Fruit fly (Drosophila melanogaster) whole organism, prepupa: ENCODE measurements around the gene CG14186.

Experiments
- CG11762 ChIP-seq: fragments of 200-800 bp; sonication (Bioruptor generic); optimal IDR thresholded peaks from 3 replicates; lab custom pipeline; 2016; ENCODE audit warnings: missing biosample characterization, missing genetic modification characterization; ENCODE audit not compliant: insufficient read depth
- CG15336 ChIP-seq: fragments of 200-800 bp; sonication (Bioruptor generic); IDR thresholded peaks from 2 replicates; pipeline ENCODE4 v1.3.6; 2022; ENCODE audit warnings: missing biosample characterization, missing genetic modification characterization
- CG4318 ChIP-seq: fragments of 200-800 bp; sonication (Bioruptor generic); optimal IDR thresholded peaks from 3 replicates; lab custom pipeline; 2017; ENCODE audit warnings: missing biosample characterization, mild to moderate bottlenecking, missing genetic modification characterization
- CG8632 ChIP-seq: fragments of 200-800 bp; sonication (Bioruptor generic); optimal IDR thresholded peaks from 3 replicates; lab custom pipeline; 2016; ENCODE audit warnings: missing biosample characterization, missing genetic modification characterization
- Ets96B ChIP-seq: fragments of 200-800 bp; optimal IDR thresholded peaks from 2 replicates; lab custom pipeline; 2019; ENCODE audit warnings: missing biosample characterization, mild to moderate bottlenecking, missing genetic modification characterization, moderate library complexity
- Gug ChIP-seq: fragments of 200-800 bp; sonication (Bioruptor generic); IDR thresholded peaks from 2 replicates; pipeline ENCODE4 v1.3.6; 2022; ENCODE audit warnings: missing biosample characterization, missing genetic modification characterization
- Smox ChIP-seq: fragments of 200-800 bp; sonication (Bioruptor generic); optimal IDR thresholded peaks from 3 replicates; lab custom pipeline; 2016; ENCODE audit warnings: missing biosample characterization, missing genetic modification characterization
- Sox102F ChIP-seq: fragments of 200-800 bp; sonication (Bioruptor generic); optimal IDR thresholded peaks from 2 replicates; lab custom pipeline; 2016; ENCODE audit warnings: missing biosample characterization, mild to moderate bottlenecking, missing genetic modification characterization
- Sox15 ChIP-seq: fragments of 200-800 bp; sonication (Bioruptor generic); optimal IDR thresholded peaks from 3 replicates; lab custom pipeline; 2016; ENCODE audit warnings: missing biosample characterization, missing genetic modification characterization
- cyc ChIP-seq: fragments of 200-800 bp; sonication (Bioruptor generic); optimal IDR thresholded peaks from 3 replicates; lab custom pipeline; 2016; ENCODE audit warnings: missing biosample characterization, missing genetic modification characterization
- dsx ChIP-seq: fragments of 200-800 bp; optimal IDR thresholded peaks from 3 replicates; lab custom pipeline; 2019; ENCODE audit warnings: missing biosample characterization, mild to moderate bottlenecking, missing genetic modification characterization, moderate library complexity; ENCODE audit not compliant: poor library complexity, severe bottlenecking
- esn ChIP-seq: fragments of 200-800 bp; sonication (Bioruptor generic); optimal IDR thresholded peaks from 2 replicates; lab custom pipeline; 2016; ENCODE audit warnings: missing biosample characterization, mild to moderate bottlenecking, missing genetic modification characterization, moderate library complexity
- ss ChIP-seq, 2 experiments: fragments of 200-800 bp; sonication (Bioruptor generic); optimal IDR thresholded peaks; 2 replicates in 1 of 2; 3 replicates in 1 of 2; lab custom pipeline; 2017 to 2018; ENCODE audit warnings: mild to moderate bottlenecking in 2 of 2, missing biosample characterization in 2 of 2, missing genetic modification characterization in 2 of 2, moderate library complexity in 1 of 2

DNA sequence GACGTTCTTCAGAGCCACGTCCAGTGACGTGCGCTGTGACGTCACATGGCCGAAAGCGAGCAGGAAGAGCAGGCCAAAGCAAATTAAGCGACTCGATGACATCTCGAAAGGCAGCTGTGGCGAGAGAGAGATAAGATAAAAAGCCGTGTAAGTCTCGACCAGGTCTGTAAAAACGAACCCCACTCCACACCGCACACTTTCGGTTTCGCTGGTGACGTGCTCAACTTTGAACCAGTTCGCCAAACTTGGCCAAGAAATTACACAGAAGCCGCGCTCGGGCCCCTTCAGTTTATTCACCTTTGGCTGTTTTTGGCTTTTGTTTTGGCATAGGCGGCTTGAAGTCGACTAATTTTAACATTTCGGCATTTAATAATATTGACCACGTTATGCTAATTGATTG is 22.5 kb upstream of the CG14186 start:
- TF ChIP-seq dsx (no peak), Ets96B (tag; lab: Kevin White, UChicago) (no peak), Sox102F (GFP tag; lab: Kevin White, UChicago) (no peak), CG8632 (no peak), Gug (GFP tag; lab: Robert Waterston, UW) (no peak), CG11762 (GFP tag; lab: Kevin White, UChicago) (no peak), cyc (GFP tag; lab: Kevin White, UChicago) (no peak), CG15336 (GFP tag; lab: Robert Waterston, UW) (no peak), Sox15 (no peak), esn (GFP tag; lab: Kevin White, UChicago) (no peak), ss (GFP tag; optimal IDR thresholded peaks at IDR 0.05; lab: Kevin White, UChicago) (no peak), Smox (no peak), CG4318 (GFP tag; lab: Kevin White, UChicago) (no peak)
